Worm (Caenorhabditis elegans) whole organism, late embryonic: ENCODE measurements around the gene mbk-2.

Source experiments
- C08G9.2 ChIP-seq: sonication (generic microtip); optimal IDR thresholded peaks from 2 replicates; lab custom pipeline; 2016; ENCODE audit warnings: mild to moderate bottlenecking, missing genetic modification characterization, moderate library complexity, missing compliant biosample characterization
- ahr-1 ChIP-seq: sonication (generic microtip); optimal IDR thresholded peaks from 2 replicates; lab custom pipeline; 2016; ENCODE audit warnings: missing genetic modification characterization, missing compliant biosample characterization
- ama-1 ChIP-seq: fragments of 150-350 bp; optimal IDR thresholded peaks from 2 replicates; lab custom pipeline; 2014
- ceh-14 ChIP-seq: sonication (generic microtip); optimal IDR thresholded peaks from 2 replicates; lab custom pipeline; 2016; ENCODE audit warnings: missing genotype, missing genetic modification characterization, missing compliant biosample characterization
- ceh-18 ChIP-seq: sonication (generic microtip); optimal IDR thresholded peaks from 2 replicates; lab custom pipeline; 2016; ENCODE audit warnings: missing genetic modification characterization, missing compliant biosample characterization
- ceh-19 ChIP-seq: fragments of 200-800 bp; sonication (Bioruptor generic); optimal IDR thresholded peaks from 2 replicates; lab custom pipeline; 2018; ENCODE audit warnings: mild to moderate bottlenecking, missing genetic modification characterization, missing compliant biosample characterization
- ceh-2 ChIP-seq: sonication (generic microtip); optimal IDR thresholded peaks from 2 replicates; lab custom pipeline; 2016; ENCODE audit warnings: missing genotype, missing genetic modification characterization, missing compliant biosample characterization
- ceh-22 ChIP-seq: sonication (generic microtip); optimal IDR thresholded peaks from 2 replicates; lab custom pipeline; 2017; ENCODE audit warnings: missing biosample characterization, missing genetic modification characterization
- ceh-24 ChIP-seq: sonication (generic microtip); optimal IDR thresholded peaks from 2 replicates; lab custom pipeline; 2016; ENCODE audit warnings: mild to moderate bottlenecking, missing genetic modification characterization, missing compliant biosample characterization
- ceh-31 ChIP-seq: sonication (generic microtip); optimal IDR thresholded peaks from 2 replicates; lab custom pipeline; 2016; ENCODE audit warnings: missing genetic modification characterization, missing compliant biosample characterization
- ceh-34 ChIP-seq: sonication (generic microtip); optimal IDR thresholded peaks from 2 replicates; lab custom pipeline; 2016; ENCODE audit warnings: mild to moderate bottlenecking, missing genetic modification characterization, missing compliant biosample characterization
- ceh-45 ChIP-seq: fragments of 200-800 bp; sonication (Bioruptor generic); IDR thresholded peaks from 2 replicates; pipeline ENCODE4 v1.3.6; 2022; ENCODE audit warnings: missing genetic modification reagents, missing genetic modification characterization, missing compliant biosample characterization
- ceh-48 ChIP-seq: sonication (generic microtip); optimal IDR thresholded peaks from 2 replicates; lab custom pipeline; 2016; ENCODE audit warnings: missing genetic modification characterization, inconsistent platforms, missing compliant biosample characterization
- ceh-6 ChIP-seq: fragments of 200-800 bp; sonication (Bioruptor generic); optimal IDR thresholded peaks from 2 replicates; lab custom pipeline; 2018; ENCODE audit warnings: mild to moderate bottlenecking, missing genetic modification characterization, missing compliant biosample characterization
- ceh-9 ChIP-seq: sonication (generic microtip); optimal IDR thresholded peaks from 2 replicates; lab custom pipeline; 2016; ENCODE audit warnings: mild to moderate bottlenecking, missing genetic modification characterization, inconsistent platforms, missing compliant biosample characterization
- dve-1 ChIP-seq: sonication (generic microtip); optimal IDR thresholded peaks from 2 replicates; lab custom pipeline; 2017; ENCODE audit warnings: antibody characterized with exemption, mild to moderate bottlenecking, missing genetic modification characterization, missing compliant biosample characterization
- elt-4 ChIP-seq: sonication (generic microtip); optimal IDR thresholded peaks from 2 replicates; lab custom pipeline; 2016; ENCODE audit warnings: missing genetic modification characterization, missing compliant biosample characterization
- ets-4 ChIP-seq: sonication (generic microtip); optimal IDR thresholded peaks from 2 replicates; lab custom pipeline; 2016; ENCODE audit warnings: missing genetic modification characterization, missing compliant biosample characterization
- fax-1 ChIP-seq: sonication (generic microtip); optimal IDR thresholded peaks from 2 replicates; lab custom pipeline; 2016; ENCODE audit warnings: missing genotype, missing genetic modification characterization, missing compliant biosample characterization
- hlh-13 ChIP-seq: fragments of 200-800 bp; sonication (Bioruptor generic); optimal IDR thresholded peaks from 2 replicates; lab custom pipeline; 2018; ENCODE audit warnings: mild to moderate bottlenecking, missing genetic modification characterization, missing compliant biosample characterization
- hlh-30 ChIP-seq: sonication (generic microtip); optimal IDR thresholded peaks from 2 replicates; lab custom pipeline; 2017; ENCODE audit warnings: antibody characterized with exemption, missing genetic modification characterization, missing compliant biosample characterization; ENCODE audit not compliant: insufficient read depth
- lin-11 ChIP-seq: fragments of 200-800 bp; sonication (Bioruptor generic); optimal IDR thresholded peaks from 2 replicates; lab custom pipeline; 2018; ENCODE audit warnings: mild to moderate bottlenecking, missing genetic modification characterization, missing compliant biosample characterization
- madf-2 ChIP-seq: sonication (generic microtip); optimal IDR thresholded peaks from 2 replicates; lab custom pipeline; 2017; ENCODE audit warnings: missing genetic modification characterization, missing compliant biosample characterization
- mec-3 ChIP-seq: sonication (generic microtip); optimal IDR thresholded peaks from 2 replicates; lab custom pipeline; 2016; ENCODE audit warnings: borderline replicate concordance, missing genetic modification characterization, missing compliant biosample characterization
- nfya-1 ChIP-seq: sonication (generic microtip); optimal IDR thresholded peaks from 2 replicates; lab custom pipeline; 2017; ENCODE audit warnings: missing genetic modification characterization, mild to moderate bottlenecking, missing compliant biosample characterization, antibody characterized with exemption, moderate library complexity
- npax-4 ChIP-seq: sonication (generic microtip); optimal IDR thresholded peaks from 2 replicates; lab custom pipeline; 2016; ENCODE audit warnings: missing genetic modification characterization, missing compliant biosample characterization
- pag-3 ChIP-seq: sonication (generic microtip); optimal IDR thresholded peaks from 2 replicates; lab custom pipeline; 2016; ENCODE audit warnings: missing compliant biosample characterization, missing genetic modification characterization, borderline replicate concordance
- pax-1 ChIP-seq: fragments of 150-350 bp; optimal IDR thresholded peaks from 2 replicates; lab custom pipeline; 2014; ENCODE audit warnings: missing biosample characterization, missing genetic modification characterization
- pha-2 ChIP-seq: sonication (generic microtip); optimal IDR thresholded peaks from 2 replicates; lab custom pipeline; 2017; ENCODE audit warnings: mild to moderate bottlenecking, missing genetic modification characterization, missing compliant biosample characterization
- pqm-1 ChIP-seq: sonication (generic microtip); optimal IDR thresholded peaks from 2 replicates; lab custom pipeline; 2016; ENCODE audit warnings: missing genetic modification characterization, missing compliant biosample characterization
- ref-2 ChIP-seq: sonication (generic microtip); optimal IDR thresholded peaks from 2 replicates; lab custom pipeline; 2016; ENCODE audit warnings: missing genetic modification characterization, missing compliant biosample characterization
- rnt-1 ChIP-seq: sonication (generic microtip); optimal IDR thresholded peaks from 2 replicates; lab custom pipeline; 2016; ENCODE audit warnings: missing genetic modification characterization, missing compliant biosample characterization
- sdc-2 ChIP-seq: sonication (generic microtip); optimal IDR thresholded peaks from 2 replicates; lab custom pipeline; 2016; ENCODE audit warnings: missing genotype, missing genetic modification characterization, missing compliant biosample characterization
- sox-2 ChIP-seq: fragments of 200-800 bp; sonication (Bioruptor generic); IDR thresholded peaks from 2 replicates; pipeline ENCODE4 v1.3.6; 2022; ENCODE audit warnings: missing genetic modification reagents, missing genetic modification characterization, missing compliant biosample characterization
- unc-3 ChIP-seq, 2 experiments: fragments of 200-800 bp in 1 of 2; sonication (Bioruptor generic) in 1 of 2; sonication (generic microtip) in 1 of 2; conservative IDR thresholded peaks in 1 of 2; optimal IDR thresholded peaks in 1 of 2; 2 replicates each; pipeline versions ENCODE4 v1.3.6 to Lab custom; 2016 to 2022; ENCODE audit warnings: missing compliant biosample characterization in 2 of 2, missing genetic modification characterization in 2 of 2, missing genetic modification reagents in 1 of 2
- unc-42 ChIP-seq: sonication (generic microtip); optimal IDR thresholded peaks from 2 replicates; lab custom pipeline; 2016; ENCODE audit warnings: missing genotype, missing genetic modification characterization, missing compliant biosample characterization
- unc-55 ChIP-seq: sonication (generic microtip); optimal IDR thresholded peaks from 2 replicates; lab custom pipeline; 2017; ENCODE audit warnings: missing biosample characterization, missing genetic modification reagents, missing genetic modification characterization
- unc-86 ChIP-seq: sonication (generic microtip); optimal IDR thresholded peaks from 2 replicates; lab custom pipeline; 2016; ENCODE audit warnings: missing genetic modification characterization, missing compliant biosample characterization
- zip-5 ChIP-seq: sonication (generic microtip); optimal IDR thresholded peaks from 2 replicates; lab custom pipeline; 2016; ENCODE audit warnings: missing genetic modification characterization, missing compliant biosample characterization

Gene mbk-2

ce11 chrIV:13026762-13027161 is 17.8 kb downstream of the mbk-2 start:
- TF ChIP-seq ceh-34 (tag; lab: Kevin White, UChicago), result no peak
- TF ChIP-seq ceh-9 (tag; lab: Kevin White, UChicago), result no peak
- TF ChIP-seq hlh-30 (tag; lab: Kevin White, UChicago), result no peak
- TF ChIP-seq ceh-18 (tag; lab: Kevin White, UChicago), result no peak
- TF ChIP-seq ahr-1 (tag; lab: Kevin White, UChicago), result no peak
- no peak for TF ChIP-seq rnt-1 (tag; lab: Kevin White, UChicago)
- no peak for TF ChIP-seq ceh-22 (tag; lab: Kevin White, UChicago)
- no peak for TF ChIP-seq ceh-6 (GFP tag; lab: Kevin White, UChicago)
- TF ChIP-seq ceh-24, result no peak
- TF ChIP-seq ama-1 (lab: Kevin White, UChicago), result no peak
- no peak for TF ChIP-seq pag-3 (tag; lab: Kevin White, UChicago)
- no peak for TF ChIP-seq mec-3 (tag; lab: Kevin White, UChicago)
- TF ChIP-seq, all 69 proteins: peak for 0

- TF ChIP-seq ceh-2 (tag; lab: Kevin White, UChicago) (no peak), unc-42 (tag; lab: Kevin White, UChicago) (peak; percentile 71), ceh-14 (peak; percentile 68), mec-3 (tag; lab: Kevin White, UChicago) (no peak), ceh-31 (tag; lab: Kevin White, UChicago) (peak; percentile 12), zip-5 (tag; lab: Kevin White, UChicago) (no peak), madf-2 (tag; lab: Kevin White, UChicago) (no peak), ceh-48 (tag; lab: Kevin White, UChicago) (no peak), pha-2 (tag; lab: Kevin White, UChicago) (no peak), elt-4 (no peak), pax-1 (no peak), unc-86 (tag; lab: Kevin White, UChicago) (peak; percentile 8), ceh-34 (tag; lab: Kevin White, UChicago) (no peak), ref-2 (tag; lab: Kevin White, UChicago) (peak; percentile 44), ama-1 (lab: Kevin White, UChicago) (no peak), ets-4 (tag; lab: Kevin White, UChicago) (no peak), ceh-9 (tag; lab: Kevin White, UChicago) (no peak), rnt-1 (tag; lab: Kevin White, UChicago) (no peak), fax-1 (tag; lab: Kevin White, UChicago) (peak; percentile 5)
These were observed 19.1 kb downstream of the mbk-2 start for ce11 chrIV:13027801-13028641.

DNA sequence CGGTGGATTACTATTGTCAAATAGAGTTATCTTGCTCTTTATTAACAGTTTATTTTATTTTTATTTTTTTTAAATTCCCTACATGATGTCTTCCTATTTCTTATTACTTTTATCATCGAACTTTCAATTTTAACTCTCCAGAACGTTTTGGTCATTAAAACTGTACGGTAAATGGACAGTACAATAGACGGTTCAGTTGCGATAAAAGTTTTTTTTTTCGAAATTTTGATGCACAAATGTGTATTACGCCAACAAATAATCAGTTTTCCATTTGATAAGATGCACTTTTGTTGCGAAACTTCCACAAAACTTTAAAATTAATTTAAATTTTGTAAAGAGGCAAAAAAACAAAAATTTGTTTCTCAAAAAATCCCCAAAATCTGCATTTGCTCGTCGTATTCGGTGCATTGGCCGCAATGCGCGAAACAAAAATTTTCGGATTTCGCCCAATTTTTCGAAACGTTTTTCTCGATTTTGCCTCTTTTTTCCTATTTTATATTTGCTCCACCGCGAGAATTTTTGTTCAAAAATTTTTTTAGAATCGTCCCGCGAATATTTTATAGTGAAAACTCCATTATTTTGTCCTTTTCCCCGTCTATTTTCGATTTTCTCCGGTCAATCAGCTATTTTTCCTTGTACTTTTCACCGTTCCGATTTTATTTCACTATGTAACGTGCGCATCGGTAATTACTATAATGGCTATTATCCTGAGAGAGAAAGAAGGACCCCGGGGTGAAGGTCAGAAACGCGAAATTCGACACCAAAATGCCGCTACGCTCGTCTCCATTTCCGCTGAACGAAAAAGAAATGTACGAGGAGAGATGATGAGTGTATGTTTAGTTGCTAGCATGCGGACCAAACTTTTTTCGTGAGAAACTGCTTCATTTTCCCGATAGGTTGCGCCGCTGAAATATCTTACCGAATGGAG is 20.1 kb downstream of the mbk-2 start:
- TF ChIP-seq ceh-34 (tag; lab: Kevin White, UChicago) (peak; percentile 79), npax-4 (tag; lab: Kevin White, UChicago) (no peak), ceh-9 (tag; lab: Kevin White, UChicago) (no peak), elt-4 (no peak)

- TF ChIP-seq lin-11 (tag; lab: Kevin White, UChicago) (no peak), ceh-2 (tag; lab: Kevin White, UChicago) (peak; percentile 16), pha-2 (tag; lab: Kevin White, UChicago) (no peak), unc-3 (GFP tag; conservative IDR thresholded peaks at IDR 0.05; lab: Robert Waterston, UW) (no peak), unc-3 (tag; optimal IDR thresholded peaks at IDR 0.05; lab: Kevin White, UChicago) (no peak), ceh-48 (tag; lab: Kevin White, UChicago) (no peak), ceh-9 (tag; lab: Kevin White, UChicago) (no peak), nfya-1 (tag; lab: Kevin White, UChicago) (peak; percentile 47), dve-1 (tag; lab: Kevin White, UChicago) (peak; percentile 47), sox-2 (GFP tag; lab: Robert Waterston, UW) (peak; percentile 80), C08G9.2 (tag; lab: Kevin White, UChicago) (peak; percentile 33), pqm-1 (tag; lab: Kevin White, UChicago) (no peak), ceh-19 (GFP tag; lab: Kevin White, UChicago) (peak; percentile 71), unc-55 (GFP tag; lab: Kevin White, UChicago) (peak; percentile 11), ceh-45 (GFP tag; lab: Robert Waterston, UW) (no peak), hlh-13 (GFP tag; lab: Kevin White, UChicago) (no peak), ama-1 (lab: Kevin White, UChicago) (no peak), unc-42 (tag; lab: Kevin White, UChicago) (peak; percentile 4), ref-2 (tag; lab: Kevin White, UChicago) (peak; percentile 59), sdc-2 (tag; lab: Kevin White, UChicago) (peak; percentile 49)
These were observed 20.9 kb downstream of the mbk-2 start for ce11 chrIV:13029674-13030466.
